Worm (Caenorhabditis elegans) whole organism, L4 larva: ENCODE results near the gene F41G3.20.
A peak's percentile ranks its signal among the peaks of the same experiment; 100 is the strongest.

Experiments
- ceh-82 ChIP-seq: sonication (generic microtip); optimal IDR thresholded peaks from 2 replicates; lab custom pipeline; 2017; ENCODE audit warnings: missing biosample characterization, missing genetic modification characterization
- daf-12 ChIP-seq: fragments of 150-350 bp; optimal IDR thresholded peaks from 2 replicates; lab custom pipeline; 2014; ENCODE audit warnings: missing biosample characterization, missing genetic modification reagents, missing genetic modification characterization
- daf-19 ChIP-seq: fragments of 200-800 bp; sonication (Bioruptor generic); conservative IDR thresholded peaks from 2 replicates; pipeline ENCODE4 v1.3.6; 2022; ENCODE audit warnings: missing genetic modification characterization, missing compliant biosample characterization
- dmd-9 ChIP-seq: fragments of 200-800 bp; sonication (Bioruptor generic); IDR thresholded peaks from 2 replicates; pipeline ENCODE4 v1.3.6; 2022; ENCODE audit warnings: missing genetic modification reagents, missing genetic modification characterization, missing compliant biosample characterization
- dve-1 ChIP-seq: sonication (generic microtip); optimal IDR thresholded peaks from 2 replicates; lab custom pipeline; 2017; ENCODE audit warnings: antibody characterized with exemption, mild to moderate bottlenecking, missing genetic modification characterization, missing compliant biosample characterization; ENCODE audit not compliant: insufficient read depth
- lin-15B ChIP-seq: fragments of 150-350 bp; sonication (generic microtip); optimal IDR thresholded peaks from 3 replicates; lab custom pipeline; 2014; ENCODE audit warnings: missing biosample characterization, missing genetic modification characterization
- nhr-77 ChIP-seq: fragments of 150-350 bp; optimal IDR thresholded peaks from 2 replicates; lab custom pipeline; 2014; ENCODE audit warnings: missing biosample characterization, missing genetic modification characterization
- pqm-1 ChIP-seq: sonication (generic microtip); optimal IDR thresholded peaks from 2 replicates; lab custom pipeline; 2017; ENCODE audit warnings: missing biosample characterization, missing genetic modification characterization
- snpc-4 ChIP-seq: fragments of 150-350 bp; optimal IDR thresholded peaks from 2 replicates; lab custom pipeline; 2014; ENCODE audit warnings: missing biosample characterization, missing genetic modification characterization
- unc-39 ChIP-seq: sonication (generic microtip); optimal IDR thresholded peaks from 2 replicates; lab custom pipeline; 2017; ENCODE audit warnings: missing biosample characterization, missing genetic modification characterization
- unc-62 ChIP-seq, 3 experiments: fragments of 150-350 bp in 1 of 3; sonication (generic microtip); optimal IDR thresholded peaks in 2 of 3; peaks in 1 of 3; 1 replicate in 1 of 3; 2 replicates in 2 of 3; lab custom pipeline; 2014 to 2017; ENCODE audit warnings: missing biosample characterization in 3 of 3, missing genetic modification characterization in 3 of 3, missing genetic modification reagents in 3 of 3, missing genotype in 1 of 3

DNA sequence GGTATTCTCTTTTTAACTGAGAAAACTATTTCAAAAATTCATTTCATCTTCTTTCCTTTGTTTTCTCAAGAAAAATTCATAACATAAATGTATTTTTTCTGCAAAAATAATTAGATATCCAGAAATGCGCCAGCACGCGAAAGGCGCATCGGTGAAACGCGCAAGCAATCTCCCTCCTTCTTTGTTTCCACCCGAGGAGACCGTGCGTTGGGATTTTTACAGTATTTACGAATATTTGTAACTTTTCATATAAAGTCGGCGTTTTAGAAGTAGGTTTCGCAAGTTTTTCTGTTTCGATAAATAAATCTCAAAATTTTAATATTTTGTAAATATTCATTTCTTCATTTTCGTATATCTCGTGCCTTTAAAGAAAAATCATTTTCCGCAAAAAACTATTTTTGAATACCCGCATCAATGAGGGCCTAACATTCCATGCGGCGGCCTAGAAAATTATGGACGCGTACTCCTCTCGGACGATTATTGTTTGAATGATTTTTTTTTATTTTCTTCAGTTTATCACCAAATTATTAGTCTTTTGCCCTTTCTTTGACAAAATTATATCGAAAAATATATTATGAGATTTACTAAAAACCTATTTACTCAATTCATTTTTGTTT is 25.7 kb upstream of the F41G3.20 start, which contains the start of gene ssup-72:
- TF ChIP-seq dve-1 (tag; lab: Kevin White, UChicago), result peak; percentile 39
- TF ChIP-seq lin-15B, result no peak
- TF ChIP-seq unc-62 (GFP tag; optimal IDR thresholded peaks at IDR 0.05 in 1 of 2; lab: Kevin White, UChicago), result no peak
- TF ChIP-seq unc-62 (tag; optimal IDR thresholded peaks at IDR 0.05; lab: Kevin White, UChicago), result no peak
- TF ChIP-seq nhr-77 (tag; lab: Kevin White, UChicago), result no peak
- no peak for TF ChIP-seq pqm-1
- TF ChIP-seq daf-12 (tag; lab: Kevin White, UChicago), result no peak
- TF ChIP-seq ceh-82 (tag; lab: Kevin White, UChicago), result no peak
- TF ChIP-seq snpc-4, result no peak
- TF ChIP-seq dmd-9 (GFP tag; lab: Robert Waterston, UW), result no peak
- TF ChIP-seq daf-19 (GFP tag; lab: Robert Waterston, UW), result no peak
- TF ChIP-seq unc-39 (tag; lab: Kevin White, UChicago), result no peak
